Fruit fly (Drosophila melanogaster) whole organism, embryonic: ENCODE measurements around the gene CG5139.
A peak's percentile ranks its signal among the peaks of the same experiment; 100 is the strongest.

Experiments
- Ada2b ChIP-seq: fragments of 200-800 bp; sonication (Bioruptor generic); IDR thresholded peaks from 2 replicates; pipeline ENCODE4 v1.3.6; 2022; ENCODE audit warnings: missing biosample characterization, missing genetic modification characterization
- CG12391 ChIP-seq: fragments of 200-800 bp; sonication (Bioruptor generic); optimal IDR thresholded peaks from 3 replicates; lab custom pipeline; 2018; ENCODE audit warnings: missing biosample characterization, mild to moderate bottlenecking, missing genetic modification characterization, moderate library complexity
- CG15479 ChIP-seq: fragments of 200-800 bp; sonication (Bioruptor generic); optimal IDR thresholded peaks from 3 replicates; lab custom pipeline; 2019; ENCODE audit warnings: missing biosample characterization, mild to moderate bottlenecking, missing genetic modification characterization, moderate library complexity
- CG1603 ChIP-seq: fragments of 200-800 bp; sonication (Bioruptor generic); optimal IDR thresholded peaks from 2 replicates; lab custom pipeline; 2019; ENCODE audit warnings: missing biosample characterization, mild to moderate bottlenecking, missing genetic modification characterization, moderate library complexity
- CG16863 ChIP-seq: fragments of 200-800 bp; sonication (Bioruptor generic); optimal IDR thresholded peaks from 3 replicates; lab custom pipeline; 2016; ENCODE audit warnings: missing biosample characterization, missing genetic modification characterization
- CG2889 ChIP-seq: fragments of 200-800 bp; sonication (Bioruptor generic); IDR thresholded peaks from 3 replicates; pipeline ENCODE4 v1.3.6; 2022; ENCODE audit warnings: missing biosample characterization, missing genetic modification characterization
- CG34376 ChIP-seq: fragments of 200-800 bp; sonication (Bioruptor generic); optimal IDR thresholded peaks from 2 replicates; lab custom pipeline; 2018; ENCODE audit warnings: missing biosample characterization, mild to moderate bottlenecking, missing genetic modification characterization
- CG4282 ChIP-seq: fragments of 200-800 bp; sonication (Bioruptor generic); optimal IDR thresholded peaks from 2 replicates; lab custom pipeline; 2016; ENCODE audit warnings: missing biosample characterization, missing genetic modification characterization
- CG4360 ChIP-seq: fragments of 200-800 bp; sonication (Bioruptor generic); IDR thresholded peaks from 2 replicates; pipeline ENCODE4 v1.3.6; 2022; ENCODE audit warnings: missing biosample characterization, missing genetic modification characterization
- CG6254 ChIP-seq: fragments of 200-800 bp; sonication (Bioruptor generic); optimal IDR thresholded peaks from 3 replicates; lab custom pipeline; 2017; ENCODE audit warnings: mild to moderate bottlenecking, missing biosample characterization, missing genetic modification reagents, missing genetic modification characterization
- CG6854 ChIP-seq: fragments of 200-800 bp; sonication (Bioruptor generic); optimal IDR thresholded peaks from 3 replicates; lab custom pipeline; 2017; ENCODE audit warnings: missing biosample characterization, mild to moderate bottlenecking, missing genetic modification characterization
- CG8089 ChIP-seq: fragments of 200-800 bp; sonication (Bioruptor generic); optimal IDR thresholded peaks from 3 replicates; lab custom pipeline; 2016; ENCODE audit warnings: missing biosample characterization, missing genetic modification characterization
- CG8924 ChIP-seq: fragments of 200-800 bp; optimal IDR thresholded peaks from 3 replicates; lab custom pipeline; 2019; ENCODE audit warnings: missing biosample characterization, mild to moderate bottlenecking, missing genetic modification characterization, moderate library complexity
- CG9215 ChIP-seq: fragments of 200-800 bp; sonication (Bioruptor generic); IDR thresholded peaks from 2 replicates; pipeline ENCODE4 v1.3.6; 2022; ENCODE audit warnings: missing biosample characterization, missing genetic modification characterization
- D19A ChIP-seq: fragments of 200-800 bp; optimal IDR thresholded peaks from 3 replicates; lab custom pipeline; 2019; ENCODE audit warnings: missing biosample characterization, mild to moderate bottlenecking, missing genetic modification characterization, moderate library complexity
- Doc2 ChIP-seq: fragments of 200-800 bp; sonication (Bioruptor generic); IDR thresholded peaks from 2 replicates; pipeline ENCODE4 v1.3.6; 2022; ENCODE audit warnings: missing biosample characterization, missing genetic modification characterization
- Fer3 ChIP-seq: fragments of 200-800 bp; sonication (Bioruptor generic); optimal IDR thresholded peaks from 2 replicates; lab custom pipeline; 2018; ENCODE audit warnings: missing biosample characterization, mild to moderate bottlenecking, missing genetic modification characterization, moderate library complexity
- HmgZ ChIP-seq: fragments of 200-800 bp; sonication (Bioruptor generic); optimal IDR thresholded peaks from 2 replicates; lab custom pipeline; 2018; ENCODE audit warnings: missing biosample characterization, mild to moderate bottlenecking, missing genetic modification characterization
- Jarid2 ChIP-seq: fragments of 200-800 bp; sonication (Bioruptor generic); optimal IDR thresholded peaks from 3 replicates; lab custom pipeline; 2017; ENCODE audit warnings: mild to moderate bottlenecking, missing biosample characterization, missing genetic modification reagents, missing genetic modification characterization
- Neu2 ChIP-seq: fragments of 200-800 bp; sonication (Bioruptor generic); optimal IDR thresholded peaks from 3 replicates; lab custom pipeline; 2016; ENCODE audit warnings: missing biosample characterization, missing genetic modification characterization, borderline replicate concordance
- PHDP ChIP-seq: fragments of 200-800 bp; sonication (Bioruptor generic); optimal IDR thresholded peaks from 3 replicates; lab custom pipeline; 2018; ENCODE audit warnings: missing biosample characterization, mild to moderate bottlenecking, missing genetic modification characterization, moderate library complexity
- Pdp1 ChIP-seq, 2 experiments: fragments of 200-800 bp; sonication (Bioruptor generic); optimal IDR thresholded peaks; 3 replicates each; lab custom pipeline; 2016; ENCODE audit warnings: missing biosample characterization in 2 of 2, missing genetic modification characterization in 2 of 2, mild to moderate bottlenecking in 1 of 2, moderate library complexity in 1 of 2
- Sox102F ChIP-seq: fragments of 200-800 bp; sonication (Bioruptor generic); optimal IDR thresholded peaks from 2 replicates; lab custom pipeline; 2018; ENCODE audit warnings: missing biosample characterization, mild to moderate bottlenecking, missing genetic modification characterization, moderate library complexity
- TFAM ChIP-seq: fragments of 200-800 bp; sonication (Bioruptor generic); optimal IDR thresholded peaks from 2 replicates; lab custom pipeline; 2017; ENCODE audit warnings: missing biosample characterization, missing genetic modification characterization, inconsistent platforms
- ato ChIP-seq: fragments of 200-800 bp; sonication (Bioruptor generic); IDR thresholded peaks from 2 replicates; pipeline ENCODE4 v1.3.6; 2022; ENCODE audit warnings: missing biosample characterization, missing genetic modification characterization; ENCODE audit not compliant: partially characterized antibody
- ems ChIP-seq: fragments of 200-800 bp; sonication (Bioruptor generic); optimal IDR thresholded peaks from 3 replicates; lab custom pipeline; 2016; ENCODE audit warnings: missing biosample characterization, missing genetic modification characterization
- esg ChIP-seq: fragments of 200-800 bp; sonication (Bioruptor generic); conservative IDR thresholded peaks from 2 replicates; pipeline ENCODE4 v1.3.6; 2022; ENCODE audit warnings: missing biosample characterization, missing genetic modification characterization
- exex ChIP-seq: fragments of 200-800 bp; sonication (Bioruptor generic); optimal IDR thresholded peaks from 4 replicates; lab custom pipeline; 2018; ENCODE audit warnings: missing biosample characterization, mild to moderate bottlenecking, missing genetic modification characterization, moderate library complexity
- ftz-f1 ChIP-seq: fragments of 200-800 bp; sonication (Bioruptor generic); optimal IDR thresholded peaks from 2 replicates; lab custom pipeline; 2016; ENCODE audit warnings: missing biosample characterization, missing genetic modification characterization
- grn ChIP-seq: fragments of 200-800 bp; sonication (Bioruptor generic); optimal IDR thresholded peaks from 3 replicates; lab custom pipeline; 2017; ENCODE audit warnings: missing biosample characterization, missing genetic modification characterization
- mirr ChIP-seq: fragments of 200-800 bp; sonication (Bioruptor generic); optimal IDR thresholded peaks from 3 replicates; lab custom pipeline; 2018; ENCODE audit warnings: missing biosample characterization, mild to moderate bottlenecking, missing genetic modification characterization
- oc ChIP-seq: fragments of 200-800 bp; sonication (Bioruptor generic); optimal IDR thresholded peaks from 2 replicates; lab custom pipeline; 2018; ENCODE audit warnings: missing biosample characterization, mild to moderate bottlenecking, missing genetic modification characterization, moderate library complexity
- p53 ChIP-seq: fragments of 200-800 bp; sonication (Bioruptor generic); optimal IDR thresholded peaks from 2 replicates; lab custom pipeline; 2016; ENCODE audit warnings: missing biosample characterization, missing genetic modification characterization
- peb ChIP-seq: fragments of 200-800 bp; sonication (Bioruptor generic); IDR thresholded peaks from 2 replicates; pipeline ENCODE4 v1.3.6; 2022; ENCODE audit warnings: missing biosample characterization, missing genetic modification characterization
- phol ChIP-seq: fragments of 200-800 bp; sonication (Bioruptor generic); optimal IDR thresholded peaks from 3 replicates; lab custom pipeline; 2018; ENCODE audit warnings: missing biosample characterization, mild to moderate bottlenecking, missing genetic modification characterization, moderate library complexity
- pros ChIP-seq: fragments of 200-800 bp; sonication (Bioruptor generic); optimal IDR thresholded peaks from 3 replicates; lab custom pipeline; 2019; ENCODE audit warnings: missing biosample characterization, mild to moderate bottlenecking, missing genetic modification characterization, moderate library complexity
- row ChIP-seq: fragments of 200-800 bp; sonication (Bioruptor generic); IDR thresholded peaks from 3 replicates; pipeline ENCODE4 v1.3.6; 2022; ENCODE audit warnings: missing biosample characterization, missing genetic modification characterization
- sens ChIP-seq: fragments of 200-800 bp; sonication (Bioruptor generic); peaks from one replicate; lab custom pipeline; 2016; ENCODE audit warnings: missing biosample characterization, missing genetic modification characterization
- slbo ChIP-seq: fragments of 200-800 bp; sonication (Bioruptor generic); IDR thresholded peaks from 2 replicates; pipeline ENCODE4 v1.3.6; 2022; ENCODE audit warnings: missing biosample characterization, missing genetic modification characterization
- slou ChIP-seq: fragments of 200-800 bp; sonication (Bioruptor generic); optimal IDR thresholded peaks from 3 replicates; lab custom pipeline; 2016; ENCODE audit warnings: missing biosample characterization, missing genetic modification characterization
- so ChIP-seq: fragments of 200-800 bp; sonication (Bioruptor generic); IDR thresholded peaks from 3 replicates; pipeline ENCODE4 v1.3.6; 2022; ENCODE audit warnings: missing biosample characterization, missing genetic modification characterization
- tx ChIP-seq: fragments of 200-800 bp; sonication (Bioruptor generic); optimal IDR thresholded peaks from 2 replicates; lab custom pipeline; 2016; ENCODE audit warnings: missing biosample characterization, missing genetic modification characterization
- z ChIP-seq: fragments of 200-800 bp; sonication (Bioruptor generic); IDR thresholded peaks from 3 replicates; pipeline ENCODE4 v1.3.6; 2022; ENCODE audit warnings: missing biosample characterization, missing genetic modification characterization
- zen2 ChIP-seq: fragments of 200-800 bp; sonication (Bioruptor generic); IDR thresholded peaks from 3 replicates; pipeline ENCODE4 v1.3.6; 2022; ENCODE audit warnings: missing biosample characterization, missing genetic modification characterization; ENCODE audit not compliant: partially characterized antibody

The CG5139 gene

DNA sequence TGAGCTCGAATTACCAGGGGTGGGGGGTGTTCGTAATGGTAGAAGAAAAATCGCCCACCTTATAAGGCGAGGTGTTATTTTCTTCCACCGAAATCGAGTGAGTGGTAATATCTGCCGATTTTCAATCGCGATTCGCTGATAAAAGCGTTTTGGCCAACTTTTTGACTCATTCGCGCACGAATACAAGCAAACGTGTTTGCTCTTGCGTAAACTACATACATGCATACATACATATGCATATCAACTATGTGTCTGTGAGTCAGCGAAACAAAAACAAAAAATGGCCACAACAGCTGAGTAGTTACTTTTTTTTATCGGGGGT lies 41.7 kb downstream of the CG5139 start:
- TF ChIP-seq ftz-f1 (GFP tag; lab: Kevin White, UChicago) (no peak), sens (GFP tag; lab: Kevin White, UChicago) (peak; percentile 60), Doc2 (GFP tag; lab: Robert Waterston, UW) (no peak), Neu2 (GFP tag; lab: Kevin White, UChicago) (no peak), mirr (GFP tag; lab: Kevin White, UChicago) (peak; percentile 33), esg (GFP tag; lab: Robert Waterston, UW) (no peak), pros (peak; percentile 60), zen2 (no peak), slbo (0 out of 2 replicates have a peak, but pooled peaks have one; percentile 8), Ada2b (GFP tag; lab: Robert Waterston, UW) (no peak), Fer3 (tag; lab: Kevin White, UChicago) (no peak), ato (GFP tag; lab: Robert Waterston, UW) (no peak), ems (no peak), CG2889 (GFP tag; lab: Robert Waterston, UW) (no peak), CG6254 (no peak), tx (no peak), CG34376 (GFP tag; lab: Kevin White, UChicago) (peak; percentile 20), exex (peak; percentile 64), z (peak; percentile 47; the same call in 1 of the 3 replicates), CG8089 (no peak), p53 (GFP tag; lab: Kevin White, UChicago) (peak; percentile 21), HmgZ (tag; lab: Kevin White, UChicago) (peak; percentile 20), grn (GFP tag; lab: Kevin White, UChicago) (peak; percentile 80), Pdp1 (GFP tag; optimal IDR thresholded peaks at IDR 0.05; lab: Kevin White, UChicago) (peak in 1 of 2 experiments; percentile 92), phol (tag; lab: Kevin White, UChicago) (peak; percentile 38), so (GFP tag; lab: Robert Waterston, UW) (0 out of 3 replicates have a peak, but pooled peaks have one; percentile 20)

DNA sequence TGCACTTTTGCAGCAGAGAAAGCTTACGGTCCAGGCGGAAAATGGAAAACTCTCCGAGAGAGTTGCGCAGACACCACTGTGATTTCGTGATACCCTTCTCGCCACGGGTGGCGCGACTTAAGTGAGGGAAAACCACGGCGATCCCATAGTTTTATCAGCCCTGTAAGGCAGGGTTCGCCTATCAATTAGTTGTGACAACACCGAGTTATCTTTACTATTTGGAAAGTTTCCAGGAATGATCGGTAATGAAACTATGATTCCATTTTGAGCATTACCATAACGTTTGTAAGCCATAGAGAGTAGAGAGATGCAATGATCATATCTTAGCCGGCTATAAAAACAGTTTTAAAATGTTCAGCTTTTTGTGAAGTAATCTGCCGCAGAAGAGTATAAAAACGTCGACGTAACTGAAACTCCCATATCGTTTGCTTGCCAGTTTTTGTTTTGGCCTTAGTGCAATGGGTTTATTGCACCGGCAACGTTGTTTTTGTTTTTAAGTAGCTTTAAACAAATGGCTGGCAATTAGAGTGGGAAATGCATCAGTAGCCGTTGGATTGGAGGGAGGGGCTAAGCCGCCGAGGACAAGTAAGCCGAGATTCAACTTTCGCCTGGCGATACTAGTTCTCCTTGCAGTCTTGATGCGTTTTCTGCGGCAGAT lies 42.3 kb downstream of the CG5139 start:
- TF ChIP-seq CG1603 (tag; lab: Kevin White, UChicago) (peak; percentile 25), row (GFP tag; lab: Robert Waterston, UW) (peak; percentile 41; the same call in 2 of the 3 replicates), slou (GFP tag; lab: Kevin White, UChicago) (no peak), ftz-f1 (GFP tag; lab: Kevin White, UChicago) (no peak), D19A (tag; lab: Kevin White, UChicago) (peak; percentile 91), Sox102F (GFP tag; lab: Kevin White, UChicago) (peak; percentile 5), CG15479 (GFP tag; lab: Kevin White, UChicago) (peak; percentile 3), CG16863 (GFP tag; lab: Kevin White, UChicago) (no peak), CG8924 (tag; lab: Kevin White, UChicago) (peak; percentile 14), PHDP (tag; lab: Kevin White, UChicago) (peak; percentile 20), CG9215 (GFP tag; lab: Robert Waterston, UW) (no peak), TFAM (no peak), CG4282 (no peak), CG12391 (tag; lab: Kevin White, UChicago) (no peak), sens (GFP tag; lab: Kevin White, UChicago) (peak; percentile 47), CG6854 (GFP tag; lab: Kevin White, UChicago) (no peak), peb (GFP tag; lab: Robert Waterston, UW) (no peak), Jarid2 (GFP tag; lab: Kevin White, UChicago) (no peak), CG4360 (GFP tag; lab: Robert Waterston, UW) (no peak), oc (tag; lab: Kevin White, UChicago) (no peak)
